Worm (Caenorhabditis elegans) whole organism, young adult: Measurements from ENCODE around the gene ins-39.

Experiments used
- B0035.1 ChIP-seq: sonication (generic microtip); optimal IDR thresholded peaks from 2 replicates; lab custom pipeline; 2016; ENCODE audit warnings: missing genetic modification characterization, mild to moderate bottlenecking, missing compliant biosample characterization, missing genotype, missing genetic modification reagents
- C17E4.6 ChIP-seq: fragments of 200-800 bp; sonication (Bioruptor generic); IDR thresholded peaks from 2 replicates; pipeline ENCODE4 v1.3.6; 2022; ENCODE audit warnings: missing genetic modification reagents, missing genetic modification characterization, missing compliant biosample characterization
- D2030.7 ChIP-seq: fragments of 200-800 bp; sonication (Bioruptor generic); IDR thresholded peaks from 2 replicates; pipeline ENCODE4 v1.3.6; 2022; ENCODE audit warnings: missing genetic modification reagents, missing genetic modification characterization, missing compliant biosample characterization
- F10E7.11 ChIP-seq: sonication (generic microtip); optimal IDR thresholded peaks from 2 replicates; lab custom pipeline; 2017; ENCODE audit warnings: mild to moderate bottlenecking, missing genetic modification characterization, moderate library complexity, missing compliant biosample characterization
- F33H1.4 ChIP-seq: fragments of 200-800 bp; sonication (Bioruptor generic); IDR thresholded peaks from 2 replicates; pipeline ENCODE4 v1.3.6; 2022; ENCODE audit warnings: missing genetic modification reagents, missing genetic modification characterization, missing compliant biosample characterization
- F37B4.10 ChIP-seq: fragments of 200-800 bp; sonication (Bioruptor generic); IDR thresholded peaks from 2 replicates; pipeline ENCODE4 v1.3.6; 2022; ENCODE audit warnings: missing genetic modification characterization, missing compliant biosample characterization
- F52B5.7 ChIP-seq: sonication (generic microtip); optimal IDR thresholded peaks from 2 replicates; lab custom pipeline; 2016; ENCODE audit warnings: mild to moderate bottlenecking, missing genetic modification characterization, missing compliant biosample characterization
- F57A8.1 ChIP-seq: fragments of 200-800 bp; sonication (Bioruptor generic); optimal IDR thresholded peaks from 2 replicates; lab custom pipeline; 2018; ENCODE audit warnings: mild to moderate bottlenecking, missing genetic modification characterization, moderate library complexity, missing compliant biosample characterization
- K11D2.4 ChIP-seq: fragments of 200-800 bp; sonication (Bioruptor generic); IDR thresholded peaks from 2 replicates; pipeline ENCODE4 v1.3.6; 2022; ENCODE audit warnings: missing genetic modification reagents, missing genetic modification characterization, missing compliant biosample characterization
- Y53F4B.3 ChIP-seq: fragments of 200-800 bp; sonication (Bioruptor generic); IDR thresholded peaks from 2 replicates; pipeline ENCODE4 v1.3.6; 2022; ENCODE audit warnings: missing genetic modification reagents, missing genetic modification characterization, missing compliant biosample characterization
- Y53G8AR.9 ChIP-seq: fragments of 200-800 bp; sonication (Bioruptor generic); conservative IDR thresholded peaks from 2 replicates; pipeline ENCODE4 v1.3.6; 2022; ENCODE audit warnings: missing genetic modification reagents, missing genetic modification characterization, missing compliant biosample characterization
- Y95B8A.8 ChIP-seq: fragments of 200-800 bp; sonication (Bioruptor generic); IDR thresholded peaks from 2 replicates; pipeline ENCODE4 v1.3.6; 2022; ENCODE audit warnings: missing genetic modification reagents, missing genetic modification characterization, missing compliant biosample characterization
- ZK185.1 ChIP-seq: sonication (generic microtip); optimal IDR thresholded peaks from 2 replicates; lab custom pipeline; 2016; ENCODE audit warnings: mild to moderate bottlenecking, missing genetic modification characterization, missing compliant biosample characterization; ENCODE audit not compliant: poor library complexity, severe bottlenecking
- atf-7 ChIP-seq: sonication (generic microtip); optimal IDR thresholded peaks from 2 replicates; lab custom pipeline; 2017; ENCODE audit warnings: mild to moderate bottlenecking, missing genetic modification characterization, missing compliant biosample characterization
- attf-5 ChIP-seq: fragments of 200-800 bp; sonication (Bioruptor generic); optimal IDR thresholded peaks from 2 replicates; lab custom pipeline; 2018; ENCODE audit warnings: mild to moderate bottlenecking, missing genetic modification characterization, missing compliant biosample characterization
- cebp-1 ChIP-seq, 2 experiments: fragments of 200-800 bp in 1 of 2; sonication (Bioruptor generic) in 1 of 2; sonication (generic microtip) in 1 of 2; IDR thresholded peaks in 1 of 2; optimal IDR thresholded peaks in 1 of 2; 2 replicates each; pipeline versions ENCODE4 v1.3.6 to Lab custom; 2017 to 2022; ENCODE audit warnings: missing compliant biosample characterization in 2 of 2, missing genetic modification characterization in 2 of 2, mild to moderate bottlenecking in 1 of 2, missing genetic modification reagents in 1 of 2, moderate library complexity in 1 of 2
- cebp-2 ChIP-seq: fragments of 200-800 bp; sonication (Bioruptor generic); IDR thresholded peaks from 2 replicates; pipeline ENCODE4 v1.3.6; 2022; ENCODE audit warnings: missing genetic modification characterization, missing compliant biosample characterization
- chd-7 ChIP-seq: sonication (generic microtip); optimal IDR thresholded peaks from 2 replicates; lab custom pipeline; 2016; ENCODE audit warnings: mild to moderate bottlenecking, missing genetic modification characterization, moderate library complexity, missing compliant biosample characterization
- dpl-1 ChIP-seq: fragments of 150-350 bp; optimal IDR thresholded peaks from 2 replicates; lab custom pipeline; 2014; ENCODE audit warnings: missing biosample characterization, missing genetic modification reagents, missing genetic modification characterization
- efl-1 ChIP-seq: fragments of 150-350 bp; optimal IDR thresholded peaks from 2 replicates; lab custom pipeline; 2014; ENCODE audit warnings: missing biosample characterization, missing genetic modification reagents, missing genetic modification characterization
- egrh-3 ChIP-seq: fragments of 200-800 bp; sonication (Bioruptor generic); IDR thresholded peaks from 2 replicates; pipeline ENCODE4 v1.3.6; 2022; ENCODE audit warnings: missing genetic modification reagents, missing genetic modification characterization, missing compliant biosample characterization
- ets-4 ChIP-seq: fragments of 200-800 bp; sonication (Bioruptor generic); optimal IDR thresholded peaks from 2 replicates; lab custom pipeline; 2018; ENCODE audit warnings: mild to moderate bottlenecking, missing genetic modification characterization, missing compliant biosample characterization
- fkh-3 ChIP-seq: sonication (generic microtip); optimal IDR thresholded peaks from 2 replicates; lab custom pipeline; 2016; ENCODE audit warnings: mild to moderate bottlenecking, missing genetic modification characterization, missing compliant biosample characterization
- gei-17 ChIP-seq: fragments of 200-800 bp; sonication (Bioruptor generic); optimal IDR thresholded peaks from 2 replicates; lab custom pipeline; 2018; ENCODE audit warnings: mild to moderate bottlenecking, missing genetic modification characterization, missing compliant biosample characterization
- hlh-26 ChIP-seq: fragments of 200-800 bp; sonication (Bioruptor generic); conservative IDR thresholded peaks from 2 replicates; pipeline ENCODE4 v1.3.6; 2022; ENCODE audit warnings: missing genetic modification reagents, missing genetic modification characterization, missing compliant biosample characterization
- lag-1 ChIP-seq: fragments of 200-800 bp; sonication (Bioruptor generic); IDR thresholded peaks from 2 replicates; pipeline ENCODE4 v1.3.6; 2022; ENCODE audit warnings: missing genetic modification reagents, missing genetic modification characterization, missing compliant biosample characterization
- let-526 ChIP-seq: fragments of 200-800 bp; sonication (Bioruptor generic); IDR thresholded peaks from 2 replicates; pipeline ENCODE4 v1.3.6; 2022; ENCODE audit warnings: missing genetic modification reagents, missing genetic modification characterization, missing compliant biosample characterization
- let-607 ChIP-seq, 2 experiments: fragments of 200-800 bp in 1 of 2; sonication (Bioruptor generic) in 1 of 2; sonication (generic microtip) in 1 of 2; optimal IDR thresholded peaks; 2 replicates each; lab custom pipeline; 2016 to 2018; ENCODE audit warnings: mild to moderate bottlenecking in 2 of 2, missing compliant biosample characterization in 2 of 2, missing genetic modification characterization in 2 of 2, moderate library complexity in 2 of 2, missing genotype in 1 of 2
- lin-40 ChIP-seq: sonication (generic microtip); optimal IDR thresholded peaks from 2 replicates; lab custom pipeline; 2016; ENCODE audit warnings: missing genetic modification characterization, mild to moderate bottlenecking, missing compliant biosample characterization, missing genotype, missing genetic modification reagents
- lir-1 ChIP-seq: fragments of 200-800 bp; sonication (Bioruptor generic); conservative IDR thresholded peaks from 2 replicates; pipeline ENCODE4 v1.3.6; 2022; ENCODE audit warnings: missing genetic modification reagents, missing genetic modification characterization, missing compliant biosample characterization
- mcd-1 ChIP-seq: fragments of 200-800 bp; sonication (Bioruptor generic); IDR thresholded peaks from 2 replicates; pipeline ENCODE4 v1.3.6; 2022; ENCODE audit warnings: missing genetic modification reagents, missing genetic modification characterization, missing compliant biosample characterization
- mel-28 ChIP-seq: sonication (generic microtip); optimal IDR thresholded peaks from 2 replicates; lab custom pipeline; 2016; ENCODE audit warnings: borderline replicate concordance, mild to moderate bottlenecking, missing genetic modification characterization, missing compliant biosample characterization
- nhr-120 ChIP-seq: fragments of 200-800 bp; sonication (Bioruptor generic); IDR thresholded peaks from 2 replicates; pipeline ENCODE4 v1.3.6; 2022; ENCODE audit warnings: missing genetic modification characterization, missing compliant biosample characterization
- nhr-80 ChIP-seq: sonication (generic microtip); optimal IDR thresholded peaks from 2 replicates; lab custom pipeline; 2016; ENCODE audit warnings: missing genetic modification characterization, missing compliant biosample characterization
- rcor-1 ChIP-seq: fragments of 200-800 bp; sonication (Bioruptor generic); IDR thresholded peaks from 2 replicates; pipeline ENCODE4 v1.3.6; 2022; ENCODE audit warnings: missing genetic modification reagents, missing genetic modification characterization, missing compliant biosample characterization
- sdz-38 ChIP-seq: sonication (generic microtip); optimal IDR thresholded peaks from 2 replicates; lab custom pipeline; 2016; ENCODE audit warnings: missing genotype, missing genetic modification characterization, missing compliant biosample characterization
- snpc-1.1 ChIP-seq: sonication (generic microtip); optimal IDR thresholded peaks from 2 replicates; lab custom pipeline; 2017; ENCODE audit warnings: missing genetic modification characterization, mild to moderate bottlenecking, missing compliant biosample characterization, antibody characterized with exemption, moderate library complexity, missing genotype, missing genetic modification reagents; ENCODE audit not compliant: insufficient read depth
- sptf-2 ChIP-seq: fragments of 200-800 bp; sonication (Bioruptor generic); optimal IDR thresholded peaks from 2 replicates; lab custom pipeline; 2018; ENCODE audit warnings: mild to moderate bottlenecking, missing genetic modification characterization, missing compliant biosample characterization
- tlf-1 ChIP-seq: fragments of 200-800 bp; sonication (Bioruptor generic); optimal IDR thresholded peaks from 2 replicates; lab custom pipeline; 2018; ENCODE audit warnings: mild to moderate bottlenecking, missing genetic modification characterization, missing compliant biosample characterization
- unc-62 ChIP-seq: fragments of 150-350 bp; optimal IDR thresholded peaks from 2 replicates; lab custom pipeline; 2014; ENCODE audit warnings: missing biosample characterization, missing genetic modification reagents, missing genetic modification characterization
- zfh-2 ChIP-seq: fragments of 200-800 bp; sonication (Bioruptor generic); conservative IDR thresholded peaks from 2 replicates; pipeline ENCODE4 v1.3.6; 2022; ENCODE audit warnings: missing genetic modification reagents, missing genetic modification characterization, missing compliant biosample characterization

ins-39 gene

ce11 chrX:1344818-1345217 lies 597 bp upstream of the ins-39 start (continued):
- TF ChIP-seq lir-1 (GFP tag; lab: Robert Waterston, UW) (peak; percentile 87), nhr-120 (GFP tag; lab: Robert Waterston, UW) (0 out of 2 replicates have a peak, but pooled peaks have one; percentile 54), egrh-3 (GFP tag; lab: Robert Waterston, UW) (no peak), F37B4.10 (GFP tag; lab: Robert Waterston, UW) (0 out of 2 replicates have a peak, but pooled peaks have one; percentile 8), lin-40 (tag; lab: Kevin White, UChicago) (peak; percentile 99), F57A8.1 (GFP tag; lab: Kevin White, UChicago) (peak; percentile 84), dpl-1 (GFP tag; lab: Kevin White, UChicago) (no peak), attf-5 (GFP tag; lab: Kevin White, UChicago) (no peak), mcd-1 (GFP tag; lab: Robert Waterston, UW) (peak; percentile 83), snpc-1.1 (tag; lab: Kevin White, UChicago) (no peak), C17E4.6 (GFP tag; lab: Robert Waterston, UW) (peak; percentile 84), mel-28 (tag; lab: Kevin White, UChicago) (peak; percentile 68), unc-62 (GFP tag; lab: Kevin White, UChicago) (peak; percentile 19), rcor-1 (GFP tag; lab: Robert Waterston, UW) (peak; percentile 94), zfh-2 (GFP tag; lab: Robert Waterston, UW) (no peak), sdz-38 (tag; lab: Kevin White, UChicago) (peak; percentile 36), F10E7.11 (tag; lab: Kevin White, UChicago) (peak; percentile 87), B0035.1 (tag; lab: Kevin White, UChicago) (peak; percentile 90), F52B5.7 (no peak), ets-4 (peak; percentile 94), sptf-2 (GFP tag; lab: Kevin White, UChicago) (no peak), F33H1.4 (no peak)

- no peak for TF ChIP-seq Y53G8AR.9
- TF ChIP-seq F10E7.11 (tag; lab: Kevin White, UChicago), result no peak
- peak; percentile 77 for TF ChIP-seq gei-17 (GFP tag; lab: Kevin White, UChicago)
- peak; percentile 67 for TF ChIP-seq lin-40 (tag; lab: Kevin White, UChicago)
- no peak for TF ChIP-seq efl-1 (GFP tag; lab: Kevin White, UChicago)
- TF ChIP-seq K11D2.4 (GFP tag; lab: Robert Waterston, UW), result 0 out of 2 replicates have a peak, but pooled peaks have one; percentile 13
- TF ChIP-seq D2030.7 (GFP tag; lab: Robert Waterston, UW), result no peak
- peak; percentile 29 for TF ChIP-seq ZK185.1
- TF ChIP-seq Y53F4B.3 (GFP tag; lab: Robert Waterston, UW), result no peak
Measured at ce11 chrX:1338906-1339673, 5.1 kb downstream of the ins-39 start.

- TF ChIP-seq fkh-3 (tag; lab: Kevin White, UChicago) (no peak), nhr-80 (tag; lab: Kevin White, UChicago) (peak; percentile 52)
Measured at ce11 chrX:1337834-1338233, 6.4 kb downstream of the ins-39 start.

ce11 chrX:1337009-1337408 lies 7.2 kb downstream of the ins-39 start, which contains the start of gene ttr-37:
TSS of gene ttr-37 (minus strand) at chrX:1337175.
- TF ChIP-seq cebp-2 (GFP tag; lab: Robert Waterston, UW), result no peak
- peak; percentile 38 for TF ChIP-seq atf-7 (tag; lab: Kevin White, UChicago)
- TF ChIP-seq tlf-1 (GFP tag; lab: Kevin White, UChicago), result peak; percentile 56
- peak; percentile 57 to 72 for TF ChIP-seq let-607 (tag; optimal IDR thresholded peaks at IDR 0.05; lab: Kevin White, UChicago)
- 0 out of 2 replicates have a peak, but pooled peaks have one; percentile 52 for TF ChIP-seq Y95B8A.8 (GFP tag; lab: Robert Waterston, UW)
- TF ChIP-seq nhr-80 (tag; lab: Kevin White, UChicago), result peak; percentile 83
- 0 out of 2 replicates have a peak, but pooled peaks have one; percentile 21 for TF ChIP-seq lir-1 (GFP tag; lab: Robert Waterston, UW)
- TF ChIP-seq unc-62 (GFP tag; lab: Kevin White, UChicago), result peak; percentile 75
- no peak for TF ChIP-seq hlh-26
- TF ChIP-seq cebp-1 (GFP tag; IDR thresholded peaks at IDR 0.05; lab: Robert Waterston, UW), result 0 out of 2 replicates have a peak, but pooled peaks have one; percentile 25
- TF ChIP-seq cebp-1 (tag; optimal IDR thresholded peaks at IDR 0.05; lab: Kevin White, UChicago), result peak; percentile 10
- peak; percentile 53 for TF ChIP-seq chd-7 (tag; lab: Kevin White, UChicago)
- TF ChIP-seq let-526, result 0 out of 2 replicates have a peak, but pooled peaks have one; percentile 36
- no peak for TF ChIP-seq lag-1
